Worm (Caenorhabditis elegans): ENCODE results near the gene R07E3.4.

DNA sequence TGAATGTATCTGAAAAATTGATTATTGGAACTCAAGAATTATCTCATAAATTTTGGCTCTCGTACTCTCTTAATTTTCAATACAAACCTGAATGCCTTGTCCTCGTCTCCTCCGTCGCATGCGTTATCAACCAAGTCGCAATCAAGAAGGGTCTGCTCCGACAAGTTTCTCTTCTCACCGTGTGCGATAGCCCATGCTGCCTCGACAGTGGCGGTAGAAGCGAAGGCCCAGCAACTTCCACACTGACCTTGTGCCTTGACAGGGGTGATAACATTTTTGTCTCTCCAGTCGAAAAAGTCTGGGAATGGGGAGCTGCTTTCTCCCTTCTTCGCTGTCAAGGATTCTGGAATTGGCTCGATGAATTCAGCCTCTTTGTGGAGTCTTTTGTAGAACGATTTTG lies 6.9 kb upstream of the R07E3.4 start:
- TF ChIP-seq syd-9 (tag; optimal IDR thresholded peaks at IDR 0.05) (no peak), ceh-6 (GFP tag; optimal IDR thresholded peaks at IDR 0.05) (no peak), ama-1 (optimal IDR thresholded peaks at IDR 0.05) (no peak), ref-2 (tag; optimal IDR thresholded peaks at IDR 0.05) (no peak), ceh-48 (tag; optimal IDR thresholded peaks at IDR 0.05) (no peak), dmd-4 (tag; optimal IDR thresholded peaks at IDR 0.05; ENCODE audit: borderline replicate concordance) (no peak), unc-55 (GFP tag; optimal IDR thresholded peaks at IDR 0.05) (no peak), K09A11.1 (tag; optimal IDR thresholded peaks at IDR 0.05; ENCODE audit: insufficient read depth) (no peak), pax-1 (tag; optimal IDR thresholded peaks at IDR 0.05) (no peak)

Data from whole organism, late embryonic.